Worm (Caenorhabditis elegans): Measurements from ENCODE around the gene C14C6.6.

C14C6.6 gene

ce11 chrV:534176-534575 is 13.7 kb downstream of the C14C6.6 start, which contains the start of gene nhr-132 (continued):
- TF ChIP-seq aly-2 (tag; optimal IDR thresholded peaks at IDR 0.05) = no peak
- TF ChIP-seq nhr-10 (tag; optimal IDR thresholded peaks at IDR 0.05) = no peak
- TF ChIP-seq nhr-6 (tag; optimal IDR thresholded peaks at IDR 0.05) = no peak
- TF ChIP-seq nhr-25 (tag; optimal IDR thresholded peaks at IDR 0.05) = peak; percentile 48
- TF ChIP-seq alr-1 (tag; optimal IDR thresholded peaks at IDR 0.05) = no peak
- TF ChIP-seq R02D3.7 (tag; optimal IDR thresholded peaks at IDR 0.05) = no peak
- TF ChIP-seq C34F6.9 (tag; optimal IDR thresholded peaks at IDR 0.05) = peak; percentile 20
- no peak for TF ChIP-seq sem-4 (tag; optimal IDR thresholded peaks at IDR 0.05)
- TF ChIP-seq dmd-4 (tag; optimal IDR thresholded peaks at IDR 0.05) = no peak
- TF ChIP-seq lin-13 (GFP tag; optimal IDR thresholded peaks at IDR 0.05) = no peak
- peak; percentile 37 for TF ChIP-seq fos-1 (tag; optimal IDR thresholded peaks at IDR 0.05)
- no peak for TF ChIP-seq elt-1 (tag; optimal IDR thresholded peaks at IDR 0.05)
- TF ChIP-seq nhr-11 (tag; optimal IDR thresholded peaks at IDR 0.05) = no peak
- TF ChIP-seq nhr-12 (tag; optimal IDR thresholded peaks at IDR 0.05) = no peak
- no peak for TF ChIP-seq zag-1 (tag; optimal IDR thresholded peaks at IDR 0.05)
- TF ChIP-seq unc-55 (GFP tag; optimal IDR thresholded peaks at IDR 0.05) = no peak
- no peak for TF ChIP-seq lin-11 (tag; optimal IDR thresholded peaks at IDR 0.05)
- TF ChIP-seq unc-62 (GFP tag; optimal IDR thresholded peaks at IDR 0.05) = no peak
- TF ChIP-seq sma-9 (GFP tag; optimal IDR thresholded peaks at IDR 0.05) = peak; percentile 88
- TF ChIP-seq sma-9 (tag; optimal IDR thresholded peaks at IDR 0.05) = no peak

- TF ChIP-seq sma-9 (GFP tag; optimal IDR thresholded peaks at IDR 0.05) (peak; percentile 99), sma-9 (tag; optimal IDR thresholded peaks at IDR 0.05) (peak; percentile 43), skn-1 (tag; optimal IDR thresholded peaks at IDR 0.05) (no peak), ceh-82 (tag; optimal IDR thresholded peaks at IDR 0.05) (no peak), alr-1 (tag; optimal IDR thresholded peaks at IDR 0.05) (no peak), nhr-21 (tag; optimal IDR thresholded peaks at IDR 0.05) (peak; percentile 66), unc-55 (GFP tag; optimal IDR thresholded peaks at IDR 0.05) (peak; percentile 70), fos-1 (tag; optimal IDR thresholded peaks at IDR 0.05) (peak; percentile 93), elt-3 (tag; optimal IDR thresholded peaks at IDR 0.05) (no peak), egl-27 (tag; optimal IDR thresholded peaks at IDR 0.05) (peak; percentile 83), crh-2 (tag; optimal IDR thresholded peaks at IDR 0.05) (peak; percentile 63), ZK546.5 (tag; optimal IDR thresholded peaks at IDR 0.05) (no peak), ama-1 (optimal IDR thresholded peaks at IDR 0.05) (no peak), C34F6.9 (tag; optimal IDR thresholded peaks at IDR 0.05) (peak; percentile 62), ztf-4 (tag; optimal IDR thresholded peaks at IDR 0.05) (no peak), lin-13 (GFP tag; optimal IDR thresholded peaks at IDR 0.05) (no peak), blmp-1 (tag; optimal IDR thresholded peaks at IDR 0.05; ENCODE audit: insufficient read depth) (peak; percentile 64), nhr-12 (tag; optimal IDR thresholded peaks at IDR 0.05) (no peak), nhr-129 (tag; optimal IDR thresholded peaks at IDR 0.05) (peak; percentile 97), F13H6.1 (tag; optimal IDR thresholded peaks at IDR 0.05) (peak; percentile 81), sma-3 (GFP tag; optimal IDR thresholded peaks at IDR 0.05) (peak; percentile 61), nhr-11 (tag; optimal IDR thresholded peaks at IDR 0.05) (no peak), mdl-1 (tag; optimal IDR thresholded peaks at IDR 0.05) (peak in 1 of 2 experiments; percentile 51), gmeb-1 (tag; optimal IDR thresholded peaks at IDR 0.05) (peak; percentile 29), nhr-6 (tag; optimal IDR thresholded peaks at IDR 0.05) (peak; percentile 15), ceh-16 (tag; optimal IDR thresholded peaks at IDR 0.05) (peak; percentile 18), snpc-4 (tag; optimal IDR thresholded peaks at IDR 0.05) (peak; percentile 17)
Observed at ce11 chrV:532046-532445, 15.8 kb downstream of the C14C6.6 start, which contains the start of gene nhr-58. Gene nhr-58 (plus strand): TSS chrV:532259.

- TF ChIP-seq ceh-82 (tag; optimal IDR thresholded peaks at IDR 0.05) (no peak), F13H6.1 (tag; optimal IDR thresholded peaks at IDR 0.05) (no peak), alr-1 (tag; optimal IDR thresholded peaks at IDR 0.05) (no peak)
Observed at ce11 chrV:527602-528001, 20.3 kb downstream of the C14C6.6 start, which contains the start of gene srw-108. Gene srw-108 (plus strand): TSS chrV:527902.

- TF ChIP-seq ceh-82 (tag; optimal IDR thresholded peaks at IDR 0.05) (no peak), nhr-6 (tag; optimal IDR thresholded peaks at IDR 0.05) (no peak), elt-3 (tag; optimal IDR thresholded peaks at IDR 0.05) (no peak), lin-39 (tag; optimal IDR thresholded peaks at IDR 0.05) (no peak), nhr-12 (tag; optimal IDR thresholded peaks at IDR 0.05) (no peak), nhr-25 (tag; optimal IDR thresholded peaks at IDR 0.05) (no peak), C34F6.9 (tag; optimal IDR thresholded peaks at IDR 0.05) (no peak), sem-4 (tag; optimal IDR thresholded peaks at IDR 0.05) (no peak), crh-2 (tag; optimal IDR thresholded peaks at IDR 0.05) (no peak), skn-1 (tag; optimal IDR thresholded peaks at IDR 0.05) (no peak), nhr-237 (tag; optimal IDR thresholded peaks at IDR 0.05) (no peak), nhr-77 (tag; optimal IDR thresholded peaks at IDR 0.05) (no peak), sma-9 (GFP tag; optimal IDR thresholded peaks at IDR 0.05) (no peak), sma-9 (tag; optimal IDR thresholded peaks at IDR 0.05) (no peak), nhr-129 (tag; optimal IDR thresholded peaks at IDR 0.05) (no peak), blmp-1 (tag; optimal IDR thresholded peaks at IDR 0.05; ENCODE audit: insufficient read depth) (no peak), peb-1 (tag; optimal IDR thresholded peaks at IDR 0.05) (no peak), nhr-21 (tag; optimal IDR thresholded peaks at IDR 0.05) (no peak)
Observed at ce11 chrV:525040-525439, 22.8 kb downstream of the C14C6.6 start, which contains the start of gene R11G11.16. Gene R11G11.16 (minus strand): TSS chrV:525140.
